Worm (Caenorhabditis elegans) whole organism, L4/young adult: ENCODE measurements around the gene F41G3.20.
A peak's percentile ranks its signal among the peaks of the same experiment; 100 is the strongest.

Source experiments
- W03F9.2 ChIP-seq: fragments of 150-350 bp; optimal IDR thresholded peaks from 2 replicates; lab custom pipeline; 2014; ENCODE audit warnings: missing biosample characterization, missing genetic modification characterization
- dao-5 ChIP-seq: sonication (generic microtip); optimal IDR thresholded peaks from 2 replicates; lab custom pipeline; 2016; ENCODE audit warnings: missing genotype, missing genetic modification characterization, moderate library complexity, missing compliant biosample characterization
- him-1 ChIP-seq: sonication (generic microtip); optimal IDR thresholded peaks from 2 replicates; lab custom pipeline; 2016; ENCODE audit warnings: missing genotype, missing genetic modification reagents, missing genetic modification characterization, missing compliant biosample characterization

The F41G3.20 gene

ce11 chrII:6768014-6768413, 17.2 kb upstream of the F41G3.20 start, which contains the start of gene F41G3.18:
Gene F41G3.18 (plus strand): TSS chrII:6768314.
- TF ChIP-seq dao-5 (no peak), him-1 (no peak), W03F9.2 (tag; lab: Kevin White, UChicago) (no peak)

- TF ChIP-seq him-1 (no peak), dao-5 (no peak), W03F9.2 (tag; lab: Kevin White, UChicago) (no peak)
Observed at ce11 chrII:6764734-6765133, 13.9 kb upstream of the F41G3.20 start, which contains the start of gene nlp-50. Gene nlp-50 (plus strand): TSS chrII:6765034.

ce11 chrII:6756232-6756631, 5.4 kb upstream of the F41G3.20 start, which contains the start of gene F41G3.3:
Gene F41G3.3 (plus strand): TSS chrII:6756532.
- TF ChIP-seq W03F9.2 (tag; lab: Kevin White, UChicago), result no peak
- TF ChIP-seq dao-5, result no peak
- TF ChIP-seq him-1, result no peak

- TF ChIP-seq him-1 (no peak), dao-5 (no peak), W03F9.2 (tag; lab: Kevin White, UChicago) (no peak)
Observed at ce11 chrII:6754671-6755224, 3.9 kb upstream of the F41G3.20 start, which contains the start of the genes srx-95 and fis-1. Gene srx-95 (minus strand): TSS chrII:6754771. Gene fis-1 (plus strand): TSS chrII:6755174.

ce11 chrII:6752850-6753249, 2.0 kb upstream of the F41G3.20 start, which contains the start of gene F41G3.21:
Gene F41G3.21 (minus strand): TSS chrII:6752950.
- no peak for TF ChIP-seq W03F9.2 (tag; lab: Kevin White, UChicago)
- TF ChIP-seq him-1, result no peak
- no peak for TF ChIP-seq dao-5

ce11 chrII:6752027-6752426, 1.2 kb upstream of the F41G3.20 start, which contains the start of gene F41G3.19:
Gene F41G3.19 (minus strand): TSS chrII:6752127.
- TF ChIP-seq W03F9.2 (tag; lab: Kevin White, UChicago), result no peak
- TF ChIP-seq him-1, result no peak
- no peak for TF ChIP-seq dao-5

- TF ChIP-seq dao-5 (no peak), W03F9.2 (tag; lab: Kevin White, UChicago) (no peak), him-1 (no peak)
Observed at ce11 chrII:6749422-6749821, 1.4 kb downstream of the F41G3.20 start, which contains the start of gene F41G3.10. Gene F41G3.10 (minus strand): TSS chrII:6749522.

- TF ChIP-seq W03F9.2 (tag; lab: Kevin White, UChicago) (no peak), him-1 (no peak), dao-5 (no peak)
Observed at ce11 chrII:6746404-6746803, 4.4 kb downstream of the F41G3.20 start, which contains the start of gene F41G3.5. Gene F41G3.5 (plus strand): TSS chrII:6746704.

- TF ChIP-seq W03F9.2 (tag; lab: Kevin White, UChicago), result no peak
- TF ChIP-seq him-1, result no peak
- no peak for TF ChIP-seq dao-5
Observed at ce11 chrII:6745783-6746182, 5.0 kb downstream of the F41G3.20 start, which contains the start of gene ins-14. Gene ins-14 (minus strand): TSS chrII:6745814.

ce11 chrII:6744648-6745047, 6.2 kb downstream of the F41G3.20 start, which contains the start of gene ins-15:
Gene ins-15 (minus strand): TSS chrII:6744748.
- TF ChIP-seq him-1, result no peak
- TF ChIP-seq dao-5, result no peak
- no peak for TF ChIP-seq W03F9.2 (tag; lab: Kevin White, UChicago)

- TF ChIP-seq W03F9.2 (tag; lab: Kevin White, UChicago) (no peak), him-1 (no peak), dao-5 (no peak)
Observed at ce11 chrII:6742614-6743013, 8.2 kb downstream of the F41G3.20 start, which contains the start of gene F41G3.6. Gene F41G3.6 (plus strand): TSS chrII:6742914.

- TF ChIP-seq him-1, result peak; percentile 12
- no peak for TF ChIP-seq W03F9.2 (tag; lab: Kevin White, UChicago)
Observed at ce11 chrII:6741428-6741827, 9.4 kb downstream of the F41G3.20 start, which contains the start of gene exos-8. Gene exos-8 (plus strand): TSS chrII:6741691.

ce11 chrII:6736604-6737003, 14.2 kb downstream of the F41G3.20 start, which contains the start of gene T14B4.1:
Gene T14B4.1 (plus strand): TSS chrII:6736904.
- TF ChIP-seq W03F9.2 (tag; lab: Kevin White, UChicago) (no peak), him-1 (no peak), dao-5 (no peak)

- no peak for TF ChIP-seq dao-5
- TF ChIP-seq W03F9.2 (tag; lab: Kevin White, UChicago), result no peak
- TF ChIP-seq him-1, result no peak
Observed at ce11 chrII:6736066-6736465, 14.8 kb downstream of the F41G3.20 start, which contains the start of gene mrps-18.C. Gene mrps-18.C (plus strand): TSS chrII:6736203.

- TF ChIP-seq W03F9.2 (tag; lab: Kevin White, UChicago) (peak; percentile 46), him-1 (no peak)
Observed at ce11 chrII:6734674-6735073, 16.2 kb downstream of the F41G3.20 start, which contains the start of gene T14B4.3. Gene T14B4.3 (plus strand): TSS chrII:6734937.
